Worm (Caenorhabditis elegans): Measurements from ENCODE around the gene sptl-2.

ce11 chrV:7980993-7981595 is 35.9 kb upstream of the sptl-2 start, which contains the start of gene F26D11.1:
- TF ChIP-seq med-1 (GFP tag; optimal IDR thresholded peaks at IDR 0.05; ENCODE audit: insufficient read depth) = no peak
- no peak for TF ChIP-seq ztf-23 (GFP tag; IDR thresholded peaks at IDR 0.05)
- no peak for TF ChIP-seq ref-1 (GFP tag; conservative IDR thresholded peaks at IDR 0.05)
- no peak for TF ChIP-seq ztf-29 (GFP tag; IDR thresholded peaks at IDR 0.05)

Data from whole organism, midembryonic.